Fruit fly (Drosophila melanogaster): Measurements from ENCODE around the gene Exo84.

Exo84 gene

dm6 chr3R:26056381-26056780 lies 4.3 kb upstream of the Exo84 start, which contains the start of the genes Sld5 and CG14543 (continued):
- peak; percentile 12 for TF ChIP-seq Nf-YC (tag; optimal IDR thresholded peaks at IDR 0.05)
- peak; percentile 74 for TF ChIP-seq dm (GFP tag; optimal IDR thresholded peaks at IDR 0.05)
- TF ChIP-seq CG4730 (GFP tag; IDR thresholded peaks at IDR 0.05) = no peak
- peak; percentile 38 for TF ChIP-seq NfI (GFP tag; optimal IDR thresholded peaks at IDR 0.05)
- TF ChIP-seq Lpt (GFP tag; optimal IDR thresholded peaks at IDR 0.05) = no peak
- TF ChIP-seq HmgZ (tag; optimal IDR thresholded peaks at IDR 0.05) = peak; percentile 38
- TF ChIP-seq NK7.1 (GFP tag; optimal IDR thresholded peaks at IDR 0.05) = no peak
- peak; percentile 50; the same call in 1 of the 2 replicates for TF ChIP-seq CG13287 (GFP tag; IDR thresholded peaks at IDR 0.05; ENCODE audit: partially characterized antibody)
- peak; percentile 1 for TF ChIP-seq HLH54F (GFP tag; optimal IDR thresholded peaks at IDR 0.05)
- no peak for TF ChIP-seq Rx (GFP tag; IDR thresholded peaks at IDR 0.05)
- TF ChIP-seq zfh1 (GFP tag; IDR thresholded peaks at IDR 0.05) = 0 out of 3 replicates have a peak, but pooled peaks have one; percentile 15
- peak; percentile 7 for TF ChIP-seq trem (tag; optimal IDR thresholded peaks at IDR 0.05)
- TF ChIP-seq CG15601 (tag; optimal IDR thresholded peaks at IDR 0.05) = no peak
- peak; percentile 1 for TF ChIP-seq CG6813 (GFP tag; optimal IDR thresholded peaks at IDR 0.05)
- peak; percentile 48; the same call in 1 of the 2 replicates for TF ChIP-seq sob (GFP tag; IDR thresholded peaks at IDR 0.05)
- TF ChIP-seq CHES-1-like (GFP tag; optimal IDR thresholded peaks at IDR 0.05) = peak; percentile 58
- no peak for TF ChIP-seq sr (GFP tag; IDR thresholded peaks at IDR 0.05)
- TF ChIP-seq Sin3A (optimal IDR thresholded peaks at IDR 0.05) = peak; percentile 16
- peak; percentile 64 for TF ChIP-seq Myb (GFP tag; optimal IDR thresholded peaks at IDR 0.05)
- peak; percentile 84 for TF ChIP-seq MBD-R2 (GFP tag; IDR thresholded peaks at IDR 0.05)
- TF ChIP-seq grau (tag; optimal IDR thresholded peaks at IDR 0.05) = no peak
- TF ChIP-seq fu2 (GFP tag; optimal IDR thresholded peaks at IDR 0.05) = peak; percentile 28
- no peak for TF ChIP-seq slp2 (GFP tag; optimal IDR thresholded peaks at IDR 0.05)
- TF ChIP-seq CG9932 (GFP tag; IDR thresholded peaks at IDR 0.05) = peak; percentile 37; the same call in 1 of the 2 replicates
- TF ChIP-seq CG12769 (tag; optimal IDR thresholded peaks at IDR 0.05) = peak; percentile 17

DNA sequence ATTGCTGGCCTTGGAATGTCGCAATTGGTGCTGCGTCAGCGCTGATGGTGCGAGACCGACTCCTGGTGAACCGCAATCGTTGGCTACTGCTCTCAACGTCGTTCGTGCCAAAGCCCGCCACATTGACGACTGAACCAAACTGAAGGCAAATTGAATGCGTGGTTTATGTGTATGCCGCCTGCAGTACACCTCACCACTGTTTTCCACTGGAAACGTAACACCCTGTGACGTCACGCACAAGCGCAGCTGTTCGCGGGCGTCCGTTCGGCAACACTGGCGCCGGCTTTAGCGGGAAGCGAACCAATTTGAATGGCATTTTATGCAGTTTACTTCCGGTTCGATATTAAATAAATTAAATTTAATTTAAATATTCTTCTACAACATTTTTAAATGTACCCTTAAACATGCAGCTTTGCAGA lies 3.2 kb upstream of the Exo84 start, which contains the start of gene Cmpk:
Gene Cmpk, minus strand, starts transcription at position 225 of the 419 bp plus-strand sequence.
- peak; percentile 32 for TF ChIP-seq shn (GFP tag; optimal IDR thresholded peaks at IDR 0.05)
- TF ChIP-seq CG13296 (GFP tag; optimal IDR thresholded peaks at IDR 0.05) = peak; percentile 84
- peak; percentile 23 for TF ChIP-seq kay (GFP tag; optimal IDR thresholded peaks at IDR 0.05)
- TF ChIP-seq Dip3 (GFP tag; optimal IDR thresholded peaks at IDR 0.05) = peak; percentile 53
- peak; percentile 57 for TF ChIP-seq trem (tag; optimal IDR thresholded peaks at IDR 0.05)
- peak; percentile 71 for TF ChIP-seq scrt (GFP tag; optimal IDR thresholded peaks at IDR 0.05)
- TF ChIP-seq slou (GFP tag; optimal IDR thresholded peaks at IDR 0.05) = no peak
- TF ChIP-seq CG5953 (GFP tag; IDR thresholded peaks at IDR 0.05) = peak; percentile 58
- no peak for TF ChIP-seq sens-2 (GFP tag; IDR thresholded peaks at IDR 0.05)
- TF ChIP-seq ken (GFP tag; IDR thresholded peaks at IDR 0.05) = 0 out of 3 replicates have a peak, but pooled peaks have one; percentile 23
- no peak for TF ChIP-seq CG13894 (tag; optimal IDR thresholded peaks at IDR 0.05)
- TF ChIP-seq CG9932 (GFP tag; IDR thresholded peaks at IDR 0.05) = peak; percentile 66
- TF ChIP-seq Optix (GFP tag; IDR thresholded peaks at IDR 0.05) = 0 out of 3 replicates have a peak, but pooled peaks have one; percentile 8
- TF ChIP-seq CG8089 (GFP tag; optimal IDR thresholded peaks at IDR 0.05) = peak; percentile 23
- TF ChIP-seq CG8281 (tag; optimal IDR thresholded peaks at IDR 0.05) = peak; percentile 14
- no peak for TF ChIP-seq tll (GFP tag; optimal IDR thresholded peaks at IDR 0.05)
- TF ChIP-seq Oaz (GFP tag; IDR thresholded peaks at IDR 0.05) = no peak
- peak; percentile 42; the same call in 2 of the 3 replicates for TF ChIP-seq zen2 (GFP tag; IDR thresholded peaks at IDR 0.05; ENCODE audit: partially characterized antibody)
- no peak for TF ChIP-seq Taf1 (GFP tag; IDR thresholded peaks at IDR 0.05)
- no peak for TF ChIP-seq inv (GFP tag; IDR thresholded peaks at IDR 0.05; ENCODE audit: partially characterized antibody)
- no peak for TF ChIP-seq Dip2 (GFP tag; IDR thresholded peaks at IDR 0.05)
- TF ChIP-seq peb (GFP tag; IDR thresholded peaks at IDR 0.05) = no peak
- TF ChIP-seq CG33213 (GFP tag; optimal IDR thresholded peaks at IDR 0.05) = peak; percentile 11
- TF ChIP-seq CG11696 (GFP tag; IDR thresholded peaks at IDR 0.05) = no peak
- TF ChIP-seq Vsx1 (GFP tag; optimal IDR thresholded peaks at IDR 0.05) = no peak
- no peak for TF ChIP-seq wdn (GFP tag; IDR thresholded peaks at IDR 0.05)
- TF ChIP-seq Meics (GFP tag; optimal IDR thresholded peaks at IDR 0.05) = peak; percentile 84
- no peak for TF ChIP-seq oc (tag; optimal IDR thresholded peaks at IDR 0.05)
- TF ChIP-seq CG12391 (tag; optimal IDR thresholded peaks at IDR 0.05) = peak; percentile 70

Data from whole organism, embryonic.